Fruit fly (Drosophila melanogaster) whole organism, pupa: ENCODE results near the gene CG43339.
A peak's percentile ranks its signal among the peaks of the same experiment; 100 is the strongest.

ENCODE experiments used
- CG10348 ChIP-seq: fragments of 200-800 bp; sonication (Bioruptor generic); IDR thresholded peaks from 2 replicates; pipeline ENCODE4 v1.3.6; 2022; ENCODE audit warnings: missing biosample characterization, missing genetic modification characterization
- CG12605 ChIP-seq: fragments of 200-800 bp; sonication (Bioruptor generic); IDR thresholded peaks from 2 replicates; pipeline ENCODE4 v1.3.6; 2022; ENCODE audit warnings: missing biosample characterization, missing genetic modification characterization
- CG13204 ChIP-seq: fragments of 200-800 bp; sonication (Bioruptor generic); optimal IDR thresholded peaks from 2 replicates; lab custom pipeline; 2018; ENCODE audit warnings: missing biosample characterization, mild to moderate bottlenecking, missing genetic modification characterization, moderate library complexity
- CG14655 ChIP-seq: fragments of 200-800 bp; sonication (Bioruptor generic); optimal IDR thresholded peaks from 3 replicates; lab custom pipeline; 2017; ENCODE audit warnings: mild to moderate bottlenecking, missing biosample characterization, missing genetic modification reagents, missing genetic modification characterization
- CG15710 ChIP-seq: fragments of 200-800 bp; sonication (Bioruptor generic); optimal IDR thresholded peaks from 2 replicates; lab custom pipeline; 2018; ENCODE audit warnings: missing biosample characterization, mild to moderate bottlenecking, missing genetic modification characterization, moderate library complexity
- CG17806 ChIP-seq: fragments of 200-800 bp; sonication (Bioruptor generic); optimal IDR thresholded peaks from 2 replicates; lab custom pipeline; 2018; ENCODE audit warnings: missing biosample characterization, mild to moderate bottlenecking, missing genetic modification characterization, moderate library complexity
- CG32121 ChIP-seq: fragments of 200-800 bp; sonication (Bioruptor generic); IDR thresholded peaks from 2 replicates; pipeline ENCODE4 v1.3.6; 2022; ENCODE audit warnings: missing biosample characterization, missing genetic modification characterization
- CG34367 ChIP-seq: fragments of 200-800 bp; sonication (Bioruptor generic); optimal IDR thresholded peaks from 2 replicates; lab custom pipeline; 2018; ENCODE audit warnings: missing biosample characterization, mild to moderate bottlenecking, missing genetic modification characterization
- CG4496 ChIP-seq: fragments of 200-800 bp; sonication (Bioruptor generic); IDR thresholded peaks from 3 replicates; pipeline ENCODE4 v1.3.6; 2022; ENCODE audit warnings: missing biosample characterization, missing genetic modification characterization
- CG8159 ChIP-seq: fragments of 200-800 bp; sonication (Bioruptor generic); optimal IDR thresholded peaks from 3 replicates; lab custom pipeline; 2018; ENCODE audit warnings: missing biosample characterization, mild to moderate bottlenecking, missing genetic modification characterization, moderate library complexity
- CG8301 ChIP-seq: fragments of 200-800 bp; sonication (Bioruptor generic); optimal IDR thresholded peaks from 2 replicates; lab custom pipeline; 2018; ENCODE audit warnings: missing biosample characterization, mild to moderate bottlenecking, missing genetic modification characterization
- CG9948 ChIP-seq: fragments of 200-800 bp; sonication (Bioruptor generic); optimal IDR thresholded peaks from 2 replicates; lab custom pipeline; 2018; ENCODE audit warnings: missing biosample characterization, mild to moderate bottlenecking, missing genetic modification characterization, moderate library complexity
- D1 ChIP-seq: fragments of 200-800 bp; sonication (Bioruptor generic); optimal IDR thresholded peaks from 2 replicates; lab custom pipeline; 2018; ENCODE audit warnings: missing biosample characterization, mild to moderate bottlenecking, missing genetic modification characterization, moderate library complexity
- EcR ChIP-seq: fragments of 200-800 bp; sonication (Bioruptor generic); optimal IDR thresholded peaks from 3 replicates; lab custom pipeline; 2019; ENCODE audit warnings: missing biosample characterization, missing genetic modification characterization, mild to moderate bottlenecking, moderate library complexity, missing genetic modification reagents
- Ets98B ChIP-seq: fragments of 200-800 bp; sonication (Bioruptor generic); IDR thresholded peaks from 2 replicates; pipeline ENCODE4 v1.3.6; 2022; ENCODE audit warnings: missing biosample characterization, missing genetic modification characterization
- Pif1A ChIP-seq: fragments of 200-800 bp; sonication (Bioruptor generic); optimal IDR thresholded peaks from 3 replicates; lab custom pipeline; 2016; ENCODE audit warnings: missing biosample characterization, missing genetic modification characterization
- Pif1B ChIP-seq: fragments of 200-800 bp; sonication (Bioruptor generic); optimal IDR thresholded peaks from 3 replicates; lab custom pipeline; 2016; ENCODE audit warnings: missing biosample characterization, missing genetic modification characterization
- Snoo ChIP-seq: fragments of 200-800 bp; sonication (Bioruptor generic); optimal IDR thresholded peaks from 3 replicates; lab custom pipeline; 2017; ENCODE audit warnings: missing biosample characterization, mild to moderate bottlenecking, missing genetic modification characterization, inconsistent platforms
- fd96Ca ChIP-seq: fragments of 200-800 bp; sonication (Bioruptor generic); IDR thresholded peaks from 3 replicates; pipeline ENCODE4 v1.3.6; 2022; ENCODE audit warnings: missing biosample characterization, missing genetic modification characterization
- gl ChIP-seq: fragments of 200-800 bp; sonication (Bioruptor generic); optimal IDR thresholded peaks from 2 replicates; lab custom pipeline; 2018; ENCODE audit warnings: missing biosample characterization, mild to moderate bottlenecking, missing genetic modification characterization
- rn ChIP-seq: fragments of 200-800 bp; sonication (Bioruptor generic); IDR thresholded peaks from 2 replicates; pipeline ENCODE4 v1.3.6; 2022; ENCODE audit warnings: missing biosample characterization, missing genetic modification characterization

The CG43339 gene

DNA sequence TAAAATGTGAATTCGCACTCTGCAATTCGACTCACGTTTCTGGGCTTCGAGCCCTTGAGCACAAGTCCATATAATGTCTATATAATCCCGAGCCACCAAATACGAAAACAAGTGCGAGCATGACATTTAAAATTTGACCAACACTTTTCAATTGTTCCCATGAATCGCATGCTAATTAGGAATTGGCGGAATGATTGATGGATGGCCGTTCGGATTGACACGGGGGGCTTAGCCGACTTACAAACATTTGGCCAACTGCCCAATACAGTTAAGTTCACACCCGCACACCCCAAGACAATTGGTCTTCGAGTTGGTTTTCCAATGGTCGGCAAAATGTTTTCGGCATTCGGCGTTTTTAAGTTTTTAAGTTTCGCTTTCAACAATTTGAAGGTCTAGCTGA, 32.0 kb downstream of the CG43339 start:
- TF ChIP-seq CG13204 (no peak), CG14655 (GFP tag; lab: Kevin White, UChicago) (no peak), fd96Ca (no peak), CG15710 (tag; lab: Kevin White, UChicago) (no peak), CG12605 (GFP tag; lab: Robert Waterston, UW) (no peak), Pif1B (GFP tag; lab: Kevin White, UChicago) (no peak), CG34367 (tag; lab: Kevin White, UChicago) (no peak), CG8159 (no peak), rn (GFP tag; lab: Robert Waterston, UW) (no peak), CG9948 (tag; lab: Kevin White, UChicago) (no peak), D1 (tag; lab: Kevin White, UChicago) (no peak), CG8301 (no peak), CG4496 (no peak), CG10348 (GFP tag; lab: Robert Waterston, UW) (no peak), Ets98B (GFP tag; lab: Robert Waterston, UW) (no peak), gl (tag; lab: Kevin White, UChicago) (no peak), CG32121 (no peak)

- no peak for TF ChIP-seq CG14655 (GFP tag; lab: Kevin White, UChicago)
Measured at dm6 chr2L:18638945-18639344, 34.1 kb downstream of the CG43339 start.

dm6 chr2L:18632389-18632788, 40.7 kb downstream of the CG43339 start:
- TF ChIP-seq Pif1B (GFP tag; lab: Kevin White, UChicago), result no peak
- TF ChIP-seq fd96Ca, result no peak
- no peak for TF ChIP-seq CG32121
- no peak for TF ChIP-seq CG8159
- no peak for TF ChIP-seq CG8301
- no peak for TF ChIP-seq CG13204
- no peak for TF ChIP-seq CG17806 (tag; lab: Kevin White, UChicago)
- no peak for TF ChIP-seq Pif1A
- no peak for TF ChIP-seq CG4496
- TF ChIP-seq rn (GFP tag; lab: Robert Waterston, UW), result no peak
- no peak for TF ChIP-seq CG14655 (GFP tag; lab: Kevin White, UChicago)

- peak; percentile 77 for TF ChIP-seq EcR
- TF ChIP-seq rn (GFP tag; lab: Robert Waterston, UW), result no peak
Measured at dm6 chr2L:18630611-18631221, 42.4 kb downstream of the CG43339 start.

- TF ChIP-seq D1 (tag; lab: Kevin White, UChicago) (no peak), EcR (peak; percentile 63), CG13204 (peak; percentile 24)
Measured at dm6 chr2L:18629144-18629543, 43.9 kb downstream of the CG43339 start.

DNA sequence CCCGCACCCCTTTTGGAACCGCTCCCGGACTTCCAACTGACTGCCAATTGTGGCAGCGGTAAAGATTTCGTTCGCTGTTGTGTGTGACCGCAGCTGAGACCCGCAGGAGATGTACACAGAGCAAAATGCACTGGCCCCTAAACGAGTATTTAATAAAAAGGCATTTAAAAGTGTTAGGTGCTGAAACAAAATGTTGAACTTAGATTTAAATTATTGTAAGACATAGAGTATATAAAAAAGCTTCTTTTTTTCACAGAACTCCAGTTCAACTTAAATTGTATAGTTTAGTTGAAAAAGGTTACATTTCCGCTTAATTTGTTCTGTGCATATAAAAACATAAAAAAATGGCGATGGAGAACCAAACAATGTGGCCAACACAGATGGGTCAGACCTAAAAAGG, 45.0 kb downstream of the CG43339 start:
- TF ChIP-seq Pif1B (GFP tag; lab: Kevin White, UChicago), result peak; percentile 34
- TF ChIP-seq CG8159, result peak; percentile 57
- peak; percentile 76 for TF ChIP-seq Ets98B (GFP tag; lab: Robert Waterston, UW)
- peak; percentile 56 for TF ChIP-seq CG9948 (tag; lab: Kevin White, UChicago)
- no peak for TF ChIP-seq fd96Ca
- TF ChIP-seq CG4496, result peak; percentile 75; the same call in 2 of the 3 replicates
- TF ChIP-seq D1 (tag; lab: Kevin White, UChicago), result peak; percentile 38
- TF ChIP-seq CG8301, result peak; percentile 82
- peak; percentile 66 for TF ChIP-seq rn (GFP tag; lab: Robert Waterston, UW)
- peak; percentile 29; the same call in 1 of the 2 replicates for TF ChIP-seq CG12605 (GFP tag; lab: Robert Waterston, UW)
- TF ChIP-seq Pif1A, result peak; percentile 64
- no peak for TF ChIP-seq EcR
- peak; percentile 47 for TF ChIP-seq CG15710 (tag; lab: Kevin White, UChicago)
- peak; percentile 69 for TF ChIP-seq CG32121
- TF ChIP-seq CG14655 (GFP tag; lab: Kevin White, UChicago), result peak; percentile 84
- no peak for TF ChIP-seq CG34367 (tag; lab: Kevin White, UChicago)
- TF ChIP-seq CG10348 (GFP tag; lab: Robert Waterston, UW), result no peak
- TF ChIP-seq CG13204, result peak; percentile 37
- TF ChIP-seq CG17806 (tag; lab: Kevin White, UChicago), result peak; percentile 50
- no peak for TF ChIP-seq gl (tag; lab: Kevin White, UChicago)
- peak; percentile 58 for TF ChIP-seq Snoo (tag; lab: Kevin White, UChicago)

- peak; percentile 8 for TF ChIP-seq Snoo (tag; lab: Kevin White, UChicago)
- no peak for TF ChIP-seq CG9948 (tag; lab: Kevin White, UChicago)
- TF ChIP-seq CG14655 (GFP tag; lab: Kevin White, UChicago), result no peak
- TF ChIP-seq, all 21 proteins: peak for 1
Measured at dm6 chr2L:18626987-18627386, 46.1 kb downstream of the CG43339 start.

DNA sequence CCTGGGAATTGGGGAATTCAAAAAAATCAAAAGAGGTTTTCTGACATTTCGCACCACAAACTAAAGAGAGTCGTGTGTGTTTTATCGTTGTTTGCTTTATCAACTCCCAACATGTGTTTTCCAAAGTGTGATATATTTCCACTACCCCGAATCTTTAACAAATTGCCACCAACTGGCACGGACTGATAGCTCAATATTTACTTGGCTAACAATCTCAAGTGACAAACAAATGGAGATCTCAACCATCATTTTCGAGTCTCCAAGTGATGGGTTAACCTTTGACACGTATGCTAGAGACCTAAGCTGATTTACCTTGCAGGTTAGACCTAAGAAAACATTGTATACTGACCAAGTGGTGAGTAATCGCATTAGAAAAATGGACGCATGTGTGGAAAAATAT, 47.6 kb downstream of the CG43339 start:
- no peak for TF ChIP-seq gl (tag; lab: Kevin White, UChicago)
- TF ChIP-seq Pif1B (GFP tag; lab: Kevin White, UChicago), result no peak
- TF ChIP-seq Pif1A, result no peak
- no peak for TF ChIP-seq EcR
- TF ChIP-seq CG9948 (tag; lab: Kevin White, UChicago), result no peak
- no peak for TF ChIP-seq CG17806 (tag; lab: Kevin White, UChicago)
- TF ChIP-seq CG13204, result no peak
- TF ChIP-seq Ets98B (GFP tag; lab: Robert Waterston, UW), result no peak
- no peak for TF ChIP-seq Snoo (tag; lab: Kevin White, UChicago)
- no peak for TF ChIP-seq fd96Ca
- TF ChIP-seq CG34367 (tag; lab: Kevin White, UChicago), result no peak
- no peak for TF ChIP-seq CG10348 (GFP tag; lab: Robert Waterston, UW)
- TF ChIP-seq CG14655 (GFP tag; lab: Kevin White, UChicago), result no peak
- no peak for TF ChIP-seq CG8301
- no peak for TF ChIP-seq CG4496
- TF ChIP-seq CG12605 (GFP tag; lab: Robert Waterston, UW), result no peak
- TF ChIP-seq, all 21 proteins: peak for 0
